Worm (Caenorhabditis elegans) whole organism, young adult: ENCODE data around the gene aptf-4.

Source experiments
- B0035.1 ChIP-seq: sonication (generic microtip); optimal IDR thresholded peaks from 2 replicates; lab custom pipeline; 2016; ENCODE audit warnings: missing genetic modification characterization, mild to moderate bottlenecking, missing compliant biosample characterization, missing genotype, missing genetic modification reagents
- B0336.3 ChIP-seq: fragments of 200-800 bp; sonication (Bioruptor generic); IDR thresholded peaks from 2 replicates; pipeline ENCODE4 v1.3.6; 2022; ENCODE audit warnings: missing genetic modification characterization, missing compliant biosample characterization
- C06A6.2 ChIP-seq: fragments of 200-800 bp; sonication (Bioruptor generic); conservative IDR thresholded peaks from 2 replicates; pipeline ENCODE4 v1.3.6; 2022; ENCODE audit warnings: missing genetic modification characterization, missing compliant biosample characterization
- F23B12.7 ChIP-seq: sonication (generic microtip); optimal IDR thresholded peaks from 2 replicates; lab custom pipeline; 2017; ENCODE audit warnings: missing genetic modification characterization, mild to moderate bottlenecking, missing compliant biosample characterization, antibody characterized with exemption, moderate library complexity; ENCODE audit not compliant: insufficient read depth
- F37B4.10 ChIP-seq: fragments of 200-800 bp; sonication (Bioruptor generic); IDR thresholded peaks from 2 replicates; pipeline ENCODE4 v1.3.6; 2022; ENCODE audit warnings: missing genetic modification characterization, missing compliant biosample characterization
- F49E8.2 ChIP-seq: sonication (generic microtip); optimal IDR thresholded peaks from 3 replicates; lab custom pipeline; 2017; ENCODE audit warnings: missing genetic modification characterization, mild to moderate bottlenecking, missing compliant biosample characterization, antibody characterized with exemption, moderate library complexity; ENCODE audit not compliant: insufficient read depth
- F57C9.4 ChIP-seq: sonication (generic microtip); optimal IDR thresholded peaks from 2 replicates; lab custom pipeline; 2017; ENCODE audit warnings: mild to moderate bottlenecking, missing genetic modification characterization, missing compliant biosample characterization
- K12H6.12 ChIP-seq: fragments of 200-800 bp; sonication (Bioruptor generic); optimal IDR thresholded peaks from 2 replicates; lab custom pipeline; 2018; ENCODE audit warnings: mild to moderate bottlenecking, missing genetic modification characterization, missing compliant biosample characterization
- T07F8.4 ChIP-seq: sonication (generic microtip); optimal IDR thresholded peaks from 2 replicates; lab custom pipeline; 2016; ENCODE audit warnings: mild to moderate bottlenecking, missing genetic modification characterization, moderate library complexity, missing compliant biosample characterization
- Y67H2A.10 ChIP-seq: fragments of 200-800 bp; sonication (Bioruptor generic); conservative IDR thresholded peaks from 2 replicates; pipeline ENCODE4 v1.3.6; 2022; ENCODE audit warnings: missing genetic modification reagents, missing genetic modification characterization, missing compliant biosample characterization
- ama-1 ChIP-seq, 3 experiments: fragments of 150-350 bp in 1 of 3; sonication (generic microtip) in 2 of 3; optimal IDR thresholded peaks; 2 replicates each; lab custom pipeline; 2014 to 2018; ENCODE audit warnings: missing biosample characterization in 2 of 3, missing genetic modification characterization in 2 of 3, missing genetic modification reagents in 2 of 3
- aptf-2 ChIP-seq: fragments of 200-800 bp; sonication (Bioruptor generic); conservative IDR thresholded peaks from 2 replicates; pipeline ENCODE4 v1.3.6; 2022; ENCODE audit warnings: missing genetic modification reagents, missing genetic modification characterization, missing compliant biosample characterization
- aptf-3 ChIP-seq: fragments of 200-800 bp; sonication (Bioruptor generic); IDR thresholded peaks from 2 replicates; pipeline ENCODE4 v1.3.6; 2022; ENCODE audit warnings: missing genetic modification characterization, missing compliant biosample characterization
- atf-7 ChIP-seq: sonication (generic microtip); optimal IDR thresholded peaks from 2 replicates; lab custom pipeline; 2017; ENCODE audit warnings: mild to moderate bottlenecking, missing genetic modification characterization, missing compliant biosample characterization
- attf-5 ChIP-seq: fragments of 200-800 bp; sonication (Bioruptor generic); optimal IDR thresholded peaks from 2 replicates; lab custom pipeline; 2018; ENCODE audit warnings: mild to moderate bottlenecking, missing genetic modification characterization, missing compliant biosample characterization
- bed-2 ChIP-seq: fragments of 200-800 bp; sonication (Bioruptor generic); IDR thresholded peaks from 2 replicates; pipeline ENCODE4 v1.3.6; 2022; ENCODE audit warnings: missing genetic modification reagents, missing genetic modification characterization, missing compliant biosample characterization
- ceh-40 ChIP-seq: fragments of 200-800 bp; sonication (Bioruptor generic); IDR thresholded peaks from 2 replicates; pipeline ENCODE4 v1.3.6; 2022; ENCODE audit warnings: missing genetic modification characterization, missing compliant biosample characterization
- ceh-91 ChIP-seq: fragments of 200-800 bp; sonication (Bioruptor generic); IDR thresholded peaks from 2 replicates; pipeline ENCODE4 v1.3.6; 2022; ENCODE audit warnings: missing genetic modification reagents, missing genetic modification characterization, missing compliant biosample characterization
- efl-1 ChIP-seq: fragments of 150-350 bp; optimal IDR thresholded peaks from 2 replicates; lab custom pipeline; 2014; ENCODE audit warnings: missing biosample characterization, missing genetic modification reagents, missing genetic modification characterization
- egl-18 ChIP-seq: fragments of 200-800 bp; sonication (Bioruptor generic); IDR thresholded peaks from 2 replicates; pipeline ENCODE4 v1.3.6; 2022; ENCODE audit warnings: missing genetic modification reagents, missing genetic modification characterization, missing compliant biosample characterization
- egl-44 ChIP-seq: fragments of 200-800 bp; sonication (Bioruptor generic); IDR thresholded peaks from 2 replicates; pipeline ENCODE4 v1.3.6; 2022; ENCODE audit warnings: missing genetic modification reagents, missing genetic modification characterization, missing compliant biosample characterization
- egrh-3 ChIP-seq: fragments of 200-800 bp; sonication (Bioruptor generic); IDR thresholded peaks from 2 replicates; pipeline ENCODE4 v1.3.6; 2022; ENCODE audit warnings: missing genetic modification reagents, missing genetic modification characterization, missing compliant biosample characterization
- fkh-3 ChIP-seq: sonication (generic microtip); optimal IDR thresholded peaks from 2 replicates; lab custom pipeline; 2016; ENCODE audit warnings: mild to moderate bottlenecking, missing genetic modification characterization, missing compliant biosample characterization
- hmg-20 ChIP-seq: fragments of 200-800 bp; sonication (Bioruptor generic); IDR thresholded peaks from 2 replicates; pipeline ENCODE4 v1.3.6; 2022; ENCODE audit warnings: missing genetic modification reagents, missing genetic modification characterization, missing compliant biosample characterization
- hsf-1 ChIP-seq: fragments of 200-800 bp; sonication (Bioruptor generic); IDR thresholded peaks from 2 replicates; pipeline ENCODE4 v1.3.6; 2022; ENCODE audit warnings: missing genetic modification reagents, missing genetic modification characterization, missing compliant biosample characterization
- lir-1 ChIP-seq: fragments of 200-800 bp; sonication (Bioruptor generic); conservative IDR thresholded peaks from 2 replicates; pipeline ENCODE4 v1.3.6; 2022; ENCODE audit warnings: missing genetic modification reagents, missing genetic modification characterization, missing compliant biosample characterization
- madf-8 ChIP-seq: fragments of 200-800 bp; sonication (Bioruptor generic); conservative IDR thresholded peaks from 2 replicates; pipeline ENCODE4 v1.3.6; 2022; ENCODE audit warnings: missing genetic modification reagents, missing genetic modification characterization, missing compliant biosample characterization
- mcd-1 ChIP-seq: fragments of 200-800 bp; sonication (Bioruptor generic); IDR thresholded peaks from 2 replicates; pipeline ENCODE4 v1.3.6; 2022; ENCODE audit warnings: missing genetic modification reagents, missing genetic modification characterization, missing compliant biosample characterization
- mxl-1 ChIP-seq: sonication (generic microtip); optimal IDR thresholded peaks from 2 replicates; lab custom pipeline; 2016; ENCODE audit warnings: missing genetic modification characterization, missing compliant biosample characterization
- nfyb-1 ChIP-seq: fragments of 200-800 bp; sonication (Bioruptor generic); IDR thresholded peaks from 2 replicates; pipeline ENCODE4 v1.3.6; 2022; ENCODE audit warnings: missing genetic modification reagents, missing genetic modification characterization, missing compliant biosample characterization
- nhr-120 ChIP-seq: fragments of 200-800 bp; sonication (Bioruptor generic); IDR thresholded peaks from 2 replicates; pipeline ENCODE4 v1.3.6; 2022; ENCODE audit warnings: missing genetic modification characterization, missing compliant biosample characterization
- nhr-27 ChIP-seq: fragments of 200-800 bp; sonication (Bioruptor generic); optimal IDR thresholded peaks from 2 replicates; lab custom pipeline; 2018; ENCODE audit warnings: mild to moderate bottlenecking, missing genetic modification characterization, moderate library complexity, missing compliant biosample characterization
- nhr-80 ChIP-seq: sonication (generic microtip); optimal IDR thresholded peaks from 2 replicates; lab custom pipeline; 2016; ENCODE audit warnings: missing genetic modification characterization, missing compliant biosample characterization
- nhr-90 ChIP-seq: sonication (generic microtip); optimal IDR thresholded peaks from 2 replicates; lab custom pipeline; 2016; ENCODE audit warnings: missing genotype, mild to moderate bottlenecking, missing genetic modification characterization, missing compliant biosample characterization
- pbrm-1 ChIP-seq: fragments of 200-800 bp; sonication (Bioruptor generic); IDR thresholded peaks from 2 replicates; pipeline ENCODE4 v1.3.6; 2022; ENCODE audit warnings: missing genetic modification reagents, missing genetic modification characterization, missing compliant biosample characterization
- pha-4 ChIP-seq: fragments of 150-350 bp; sonication (generic microtip); optimal IDR thresholded peaks from 2 replicates; lab custom pipeline; 2014; ENCODE audit warnings: missing biosample characterization, missing genetic modification reagents, missing genetic modification characterization
- rec-8 ChIP-seq, 2 experiments: sonication (generic microtip); optimal IDR thresholded peaks; 2 replicates each; lab custom pipeline; 2016; ENCODE audit warnings: mild to moderate bottlenecking in 2 of 2, missing genetic modification characterization in 2 of 2, missing genetic modification reagents in 2 of 2, missing genotype in 2 of 2, missing biosample characterization in 1 of 2, missing compliant biosample characterization in 1 of 2, moderate library complexity in 1 of 2
- repo-1 ChIP-seq: sonication (generic microtip); optimal IDR thresholded peaks from 2 replicates; lab custom pipeline; 2017; ENCODE audit warnings: mild to moderate bottlenecking, missing genetic modification characterization, missing compliant biosample characterization
- somi-1 ChIP-seq: fragments of 200-800 bp; sonication (Bioruptor generic); optimal IDR thresholded peaks from 2 replicates; lab custom pipeline; 2018; ENCODE audit warnings: mild to moderate bottlenecking, missing genetic modification characterization, missing compliant biosample characterization
- sptf-2 ChIP-seq: fragments of 200-800 bp; sonication (Bioruptor generic); optimal IDR thresholded peaks from 2 replicates; lab custom pipeline; 2018; ENCODE audit warnings: mild to moderate bottlenecking, missing genetic modification characterization, missing compliant biosample characterization
- tlf-1 ChIP-seq: fragments of 200-800 bp; sonication (Bioruptor generic); optimal IDR thresholded peaks from 2 replicates; lab custom pipeline; 2018; ENCODE audit warnings: mild to moderate bottlenecking, missing genetic modification characterization, missing compliant biosample characterization
- unc-62 ChIP-seq: fragments of 150-350 bp; optimal IDR thresholded peaks from 2 replicates; lab custom pipeline; 2014; ENCODE audit warnings: missing biosample characterization, missing genetic modification reagents, missing genetic modification characterization
- xnd-1 ChIP-seq: sonication (generic microtip); optimal IDR thresholded peaks from 2 replicates; lab custom pipeline; 2016; ENCODE audit warnings: missing genotype, missing genetic modification reagents, missing genetic modification characterization, missing compliant biosample characterization
- ztf-26 ChIP-seq: sonication (generic microtip); optimal IDR thresholded peaks from 2 replicates; lab custom pipeline; 2017; ENCODE audit warnings: missing genetic modification characterization, missing compliant biosample characterization
- ztf-28 ChIP-seq: fragments of 200-800 bp; sonication (Bioruptor generic); IDR thresholded peaks from 2 replicates; pipeline ENCODE4 v1.3.6; 2022; ENCODE audit warnings: missing genetic modification reagents, missing genetic modification characterization, missing compliant biosample characterization
- ztf-6 ChIP-seq: fragments of 200-800 bp; sonication (Bioruptor generic); IDR thresholded peaks from 2 replicates; pipeline ENCODE4 v1.3.6; 2022; ENCODE audit warnings: missing genetic modification reagents, missing genetic modification characterization, missing compliant biosample characterization

The aptf-4 gene

ce11 chrII:8590684-8591083 is at the start of gene aptf-4:
TSS of gene aptf-4 (plus strand) at chrII:8590984.
- TF ChIP-seq ama-1 (optimal IDR thresholded peaks at IDR 0.05; lab: Kevin White, UChicago) (no peak), ama-1 (GFP tag; optimal IDR thresholded peaks at IDR 0.05; lab: Kevin White, UChicago) (no peak), madf-8 (GFP tag; lab: Robert Waterston, UW) (no peak), egrh-3 (GFP tag; lab: Robert Waterston, UW) (no peak), unc-62 (no peak), nhr-27 (tag; lab: Kevin White, UChicago) (no peak), lir-1 (GFP tag; lab: Robert Waterston, UW) (no peak), mcd-1 (GFP tag; lab: Robert Waterston, UW) (no peak), F57C9.4 (tag; lab: Kevin White, UChicago) (no peak), C06A6.2 (no peak), T07F8.4 (no peak)

- TF ChIP-seq bed-2 (GFP tag; lab: Robert Waterston, UW) (no peak), Y67H2A.10 (GFP tag; lab: Robert Waterston, UW) (no peak), nhr-90 (tag; lab: Kevin White, UChicago) (no peak), egl-44 (no peak), aptf-2 (GFP tag; lab: Robert Waterston, UW) (no peak), ztf-6 (GFP tag; lab: Robert Waterston, UW) (no peak), atf-7 (tag; lab: Kevin White, UChicago) (no peak), B0336.3 (GFP tag; lab: Robert Waterston, UW) (no peak), pbrm-1 (GFP tag; lab: Robert Waterston, UW) (no peak), fkh-3 (no peak), nhr-120 (GFP tag; lab: Robert Waterston, UW) (no peak), nhr-80 (no peak)
These were observed 45.5 kb upstream of the aptf-4 start, which contains the start of gene decr-1.2 for ce11 chrII:8545315-8545714. TSS of gene decr-1.2 (plus strand) at chrII:8545615.

- peak; percentile 87 for TF ChIP-seq egl-18 (GFP tag; lab: Robert Waterston, UW)
- TF ChIP-seq F49E8.2 (tag; lab: Kevin White, UChicago), result no peak
- peak; percentile 72; the same call in 1 of the 2 replicates for TF ChIP-seq mcd-1 (GFP tag; lab: Robert Waterston, UW)
- TF ChIP-seq repo-1 (tag; lab: Kevin White, UChicago), result peak; percentile 85
- peak; percentile 67; the same call in 1 of the 2 replicates for TF ChIP-seq hsf-1
- TF ChIP-seq efl-1 (GFP tag; lab: Kevin White, UChicago), result peak; percentile 47
- 0 out of 2 replicates have a peak, but pooled peaks have one; percentile 73 for TF ChIP-seq F37B4.10 (GFP tag; lab: Robert Waterston, UW)
- TF ChIP-seq rec-8 (tag; optimal IDR thresholded peaks at IDR 0.05; lab: Kevin White, UChicago), result peak; percentile 48 to 93
- TF ChIP-seq attf-5 (GFP tag; lab: Kevin White, UChicago), result no peak
- peak; percentile 84 for TF ChIP-seq atf-7 (tag; lab: Kevin White, UChicago)
- TF ChIP-seq K12H6.12 (tag; lab: Kevin White, UChicago), result peak; percentile 6
- TF ChIP-seq xnd-1 (tag; lab: Kevin White, UChicago), result no peak
- peak; percentile 70 for TF ChIP-seq somi-1
- peak; percentile 92 for TF ChIP-seq ceh-40 (GFP tag; lab: Robert Waterston, UW)
- TF ChIP-seq ceh-91 (GFP tag; lab: Robert Waterston, UW), result peak; percentile 48; the same call in 1 of the 2 replicates
- 0 out of 2 replicates have a peak, but pooled peaks have one; percentile 37 for TF ChIP-seq aptf-3
- peak; percentile 62 for TF ChIP-seq ztf-26 (tag; lab: Kevin White, UChicago)
- TF ChIP-seq pbrm-1 (GFP tag; lab: Robert Waterston, UW), result no peak; the same call in 1 of the 2 replicates
- TF ChIP-seq ztf-28, result no peak
- peak; percentile 51 for TF ChIP-seq B0035.1
- no peak for TF ChIP-seq unc-62
- TF ChIP-seq hmg-20 (GFP tag; lab: Robert Waterston, UW), result peak; percentile 72
- peak; percentile 92 for TF ChIP-seq nfyb-1 (GFP tag; lab: Robert Waterston, UW)
- TF ChIP-seq tlf-1 (GFP tag; lab: Kevin White, UChicago), result peak; percentile 79
- 0 out of 2 replicates have a peak, but pooled peaks have one; percentile 50 for TF ChIP-seq ztf-6 (GFP tag; lab: Robert Waterston, UW)
- peak; percentile 88 for TF ChIP-seq F23B12.7 (tag; lab: Kevin White, UChicago)
- peak; percentile 97 for TF ChIP-seq mxl-1
- no peak for TF ChIP-seq pha-4
- TF ChIP-seq sptf-2, result peak; percentile 97
These were observed 43.8 kb upstream of the aptf-4 start for ce11 chrII:8546975-8547374.
